Worm (Caenorhabditis elegans): Measurements from ENCODE around the gene srg-47.

Gene srg-47

ce11 chrV:14594943-14595342 lies 38.9 kb upstream of the srg-47 start:
- TF ChIP-seq php-3 (GFP tag; IDR thresholded peaks at IDR 0.05) (0 out of 2 replicates have a peak, but pooled peaks have one; percentile 15), daf-16 (GFP tag; optimal IDR thresholded peaks at IDR 0.05) (no peak), daf-16 (tag; optimal IDR thresholded peaks at IDR 0.05) (peak; percentile 25), zfp-3 (GFP tag; conservative IDR thresholded peaks at IDR 0.05) (peak; percentile 39), aha-1 (tag) (no peak), T20F7.1 (GFP tag; optimal IDR thresholded peaks at IDR 0.05) (peak; percentile 66), nhr-77 (tag; optimal IDR thresholded peaks at IDR 0.05) (no peak), daf-12 (tag; optimal IDR thresholded peaks at IDR 0.05) (no peak), Y48G9A.11 (GFP tag; IDR thresholded peaks at IDR 0.05) (no peak), lin-38 (GFP tag; IDR thresholded peaks at IDR 0.05) (peak; percentile 54)

- TF ChIP-seq ztf-11 (tag; optimal IDR thresholded peaks at IDR 0.05) (no peak), jun-1 (tag; optimal IDR thresholded peaks at IDR 0.05) (no peak), ZK546.5 (tag; optimal IDR thresholded peaks at IDR 0.05) (no peak), madf-9 (GFP tag; conservative IDR thresholded peaks at IDR 0.05) (no peak), zag-1 (tag; optimal IDR thresholded peaks at IDR 0.05) (no peak), hlh-30 (tag; optimal IDR thresholded peaks at IDR 0.05; ENCODE audit: insufficient read depth) (no peak), unc-39 (tag; optimal IDR thresholded peaks at IDR 0.05) (no peak), pha-4 (GFP tag; IDR thresholded peaks at IDR 0.05) (no peak), pha-4 (tag; optimal IDR thresholded peaks at IDR 0.05) (no peak), ama-1 (optimal IDR thresholded peaks at IDR 0.05) (no peak), nhr-25 (tag; optimal IDR thresholded peaks at IDR 0.05; ENCODE audit: borderline replicate concordance, insufficient read depth) (no peak), fkh-10 (GFP tag; optimal IDR thresholded peaks at IDR 0.05) (no peak), unc-62 (GFP tag; optimal IDR thresholded peaks at IDR 0.05 in 1 of 2) (no peak), unc-62 (tag; optimal IDR thresholded peaks at IDR 0.05) (no peak), snpc-4 (tag; optimal IDR thresholded peaks at IDR 0.05) (no peak), F26F4.8 (GFP tag; conservative IDR thresholded peaks at IDR 0.05) (no peak)
Measured at ce11 chrV:14594103-14594502, 38.0 kb upstream of the srg-47 start.

ce11 chrV:14585351-14585750 lies 29.3 kb upstream of the srg-47 start, which contains the start of gene Y40H4A.2:
Y40H4A.2 (minus strand) TSS chrV:14585451.
- TF ChIP-seq ctbp-1 (GFP tag; IDR thresholded peaks at IDR 0.05) (no peak), F10B5.3 (tag; optimal IDR thresholded peaks at IDR 0.05) (no peak), nhr-6 (tag; optimal IDR thresholded peaks at IDR 0.05) (no peak), ces-1 (GFP tag; optimal IDR thresholded peaks at IDR 0.05) (no peak), unc-62 (GFP tag; optimal IDR thresholded peaks at IDR 0.05 in 1 of 2) (peak in 1 of 2 experiments; percentile 80), unc-62 (tag; optimal IDR thresholded peaks at IDR 0.05) (no peak)

- no peak for TF ChIP-seq hif-1 (tag; optimal IDR thresholded peaks at IDR 0.05)
- no peak for TF ChIP-seq dve-1 (tag; optimal IDR thresholded peaks at IDR 0.05; ENCODE audit: insufficient read depth)
- TF ChIP-seq mep-1 (tag; optimal IDR thresholded peaks at IDR 0.05) = no peak
- no peak for TF ChIP-seq nhr-77 (tag; optimal IDR thresholded peaks at IDR 0.05)
- no peak for TF ChIP-seq ceh-82 (tag; optimal IDR thresholded peaks at IDR 0.05)
- TF ChIP-seq gei-8 (GFP tag; optimal IDR thresholded peaks at IDR 0.05) = no peak
- TF ChIP-seq aly-2 (tag; optimal IDR thresholded peaks at IDR 0.05) = no peak
- no peak for TF ChIP-seq daf-16 (GFP tag; optimal IDR thresholded peaks at IDR 0.05)
- no peak for TF ChIP-seq daf-16 (tag; optimal IDR thresholded peaks at IDR 0.05)
- TF ChIP-seq pqm-1 (tag; optimal IDR thresholded peaks at IDR 0.05) = no peak
- TF ChIP-seq ztf-7 (tag; optimal IDR thresholded peaks at IDR 0.05) = no peak
- TF ChIP-seq dmd-6 (GFP tag; IDR thresholded peaks at IDR 0.05) = no peak
- no peak for TF ChIP-seq spr-1 (tag; optimal IDR thresholded peaks at IDR 0.05)
- no peak for TF ChIP-seq php-3 (GFP tag; IDR thresholded peaks at IDR 0.05)
- no peak for TF ChIP-seq unc-39 (tag; optimal IDR thresholded peaks at IDR 0.05)
Measured at ce11 chrV:14579619-14580018, 23.5 kb upstream of the srg-47 start, which contains the start of gene gar-3. gar-3 (minus strand) TSS chrV:14579719.

Measured in whole organism, L4 larva.